Fruit fly (Drosophila melanogaster) whole organism, pupa: ENCODE data around the gene Acer.

Experiments used
- CG10348 ChIP-seq: fragments of 200-800 bp; sonication (Bioruptor generic); IDR thresholded peaks from 2 replicates; pipeline ENCODE4 v1.3.6; 2022; ENCODE audit warnings: missing biosample characterization, missing genetic modification characterization
- CG12605 ChIP-seq: fragments of 200-800 bp; sonication (Bioruptor generic); IDR thresholded peaks from 2 replicates; pipeline ENCODE4 v1.3.6; 2022; ENCODE audit warnings: missing biosample characterization, missing genetic modification characterization
- CG13204 ChIP-seq: fragments of 200-800 bp; sonication (Bioruptor generic); optimal IDR thresholded peaks from 2 replicates; lab custom pipeline; 2018; ENCODE audit warnings: missing biosample characterization, mild to moderate bottlenecking, missing genetic modification characterization, moderate library complexity
- CG14655 ChIP-seq: fragments of 200-800 bp; sonication (Bioruptor generic); optimal IDR thresholded peaks from 3 replicates; lab custom pipeline; 2017; ENCODE audit warnings: mild to moderate bottlenecking, missing biosample characterization, missing genetic modification reagents, missing genetic modification characterization
- CG15710 ChIP-seq: fragments of 200-800 bp; sonication (Bioruptor generic); optimal IDR thresholded peaks from 2 replicates; lab custom pipeline; 2018; ENCODE audit warnings: missing biosample characterization, mild to moderate bottlenecking, missing genetic modification characterization, moderate library complexity
- CG17806 ChIP-seq: fragments of 200-800 bp; sonication (Bioruptor generic); optimal IDR thresholded peaks from 2 replicates; lab custom pipeline; 2018; ENCODE audit warnings: missing biosample characterization, mild to moderate bottlenecking, missing genetic modification characterization, moderate library complexity
- CG32121 ChIP-seq: fragments of 200-800 bp; sonication (Bioruptor generic); IDR thresholded peaks from 2 replicates; pipeline ENCODE4 v1.3.6; 2022; ENCODE audit warnings: missing biosample characterization, missing genetic modification characterization
- CG34367 ChIP-seq: fragments of 200-800 bp; sonication (Bioruptor generic); optimal IDR thresholded peaks from 2 replicates; lab custom pipeline; 2018; ENCODE audit warnings: missing biosample characterization, mild to moderate bottlenecking, missing genetic modification characterization
- CG4496 ChIP-seq: fragments of 200-800 bp; sonication (Bioruptor generic); IDR thresholded peaks from 3 replicates; pipeline ENCODE4 v1.3.6; 2022; ENCODE audit warnings: missing biosample characterization, missing genetic modification characterization
- CG8159 ChIP-seq: fragments of 200-800 bp; sonication (Bioruptor generic); optimal IDR thresholded peaks from 3 replicates; lab custom pipeline; 2018; ENCODE audit warnings: missing biosample characterization, mild to moderate bottlenecking, missing genetic modification characterization, moderate library complexity
- CG9948 ChIP-seq: fragments of 200-800 bp; sonication (Bioruptor generic); optimal IDR thresholded peaks from 2 replicates; lab custom pipeline; 2018; ENCODE audit warnings: missing biosample characterization, mild to moderate bottlenecking, missing genetic modification characterization, moderate library complexity
- D1 ChIP-seq: fragments of 200-800 bp; sonication (Bioruptor generic); optimal IDR thresholded peaks from 2 replicates; lab custom pipeline; 2018; ENCODE audit warnings: missing biosample characterization, mild to moderate bottlenecking, missing genetic modification characterization, moderate library complexity
- EcR ChIP-seq: fragments of 200-800 bp; sonication (Bioruptor generic); optimal IDR thresholded peaks from 3 replicates; lab custom pipeline; 2019; ENCODE audit warnings: missing biosample characterization, missing genetic modification characterization, mild to moderate bottlenecking, moderate library complexity, missing genetic modification reagents
- Ets98B ChIP-seq: fragments of 200-800 bp; sonication (Bioruptor generic); IDR thresholded peaks from 2 replicates; pipeline ENCODE4 v1.3.6; 2022; ENCODE audit warnings: missing biosample characterization, missing genetic modification characterization
- Pif1A ChIP-seq: fragments of 200-800 bp; sonication (Bioruptor generic); optimal IDR thresholded peaks from 3 replicates; lab custom pipeline; 2016; ENCODE audit warnings: missing biosample characterization, missing genetic modification characterization
- Pif1B ChIP-seq: fragments of 200-800 bp; sonication (Bioruptor generic); optimal IDR thresholded peaks from 3 replicates; lab custom pipeline; 2016; ENCODE audit warnings: missing biosample characterization, missing genetic modification characterization
- Snoo ChIP-seq: fragments of 200-800 bp; sonication (Bioruptor generic); optimal IDR thresholded peaks from 3 replicates; lab custom pipeline; 2017; ENCODE audit warnings: missing biosample characterization, mild to moderate bottlenecking, missing genetic modification characterization, inconsistent platforms
- fd96Ca ChIP-seq: fragments of 200-800 bp; sonication (Bioruptor generic); IDR thresholded peaks from 3 replicates; pipeline ENCODE4 v1.3.6; 2022; ENCODE audit warnings: missing biosample characterization, missing genetic modification characterization
- gl ChIP-seq: fragments of 200-800 bp; sonication (Bioruptor generic); optimal IDR thresholded peaks from 2 replicates; lab custom pipeline; 2018; ENCODE audit warnings: missing biosample characterization, mild to moderate bottlenecking, missing genetic modification characterization
- rn ChIP-seq: fragments of 200-800 bp; sonication (Bioruptor generic); IDR thresholded peaks from 2 replicates; pipeline ENCODE4 v1.3.6; 2022; ENCODE audit warnings: missing biosample characterization, missing genetic modification characterization

The Acer gene

dm6 chr2L:8496269-8496668 lies 25.5 kb upstream of the Acer start, which contains the start of gene Bace:
Gene Bace (minus strand): TSS chr2L:8496307.
- TF ChIP-seq Pif1B = no peak
- no peak for TF ChIP-seq Snoo (tag; lab: Kevin White, UChicago)
- no peak for TF ChIP-seq CG12605 (GFP tag; lab: Robert Waterston, UW)
- no peak for TF ChIP-seq CG14655 (GFP tag; lab: Kevin White, UChicago)
- no peak for TF ChIP-seq CG17806 (tag; lab: Kevin White, UChicago)
- TF ChIP-seq Pif1A (GFP tag; lab: Kevin White, UChicago) = no peak
- no peak for TF ChIP-seq CG10348
- TF ChIP-seq CG9948 = no peak
- no peak for TF ChIP-seq rn (GFP tag; lab: Robert Waterston, UW)
- no peak for TF ChIP-seq Ets98B (GFP tag; lab: Robert Waterston, UW)
- no peak for TF ChIP-seq D1 (tag; lab: Kevin White, UChicago)
- no peak for TF ChIP-seq EcR (GFP tag; lab: Kevin White, UChicago)
- no peak for TF ChIP-seq CG13204 (GFP tag; lab: Kevin White, UChicago)
- TF ChIP-seq CG32121 (GFP tag; lab: Robert Waterston, UW) = no peak
- no peak for TF ChIP-seq CG4496 (GFP tag; lab: Robert Waterston, UW)
- TF ChIP-seq fd96Ca (GFP tag; lab: Robert Waterston, UW) = no peak
- no peak for TF ChIP-seq CG34367 (tag; lab: Kevin White, UChicago)
- TF ChIP-seq gl (tag; lab: Kevin White, UChicago) = no peak
- no peak for TF ChIP-seq CG8159 (tag; lab: Kevin White, UChicago)
- TF ChIP-seq CG15710 (tag; lab: Kevin White, UChicago) = no peak
- TF ChIP-seq, all 21 proteins: peak for 0

DNA sequence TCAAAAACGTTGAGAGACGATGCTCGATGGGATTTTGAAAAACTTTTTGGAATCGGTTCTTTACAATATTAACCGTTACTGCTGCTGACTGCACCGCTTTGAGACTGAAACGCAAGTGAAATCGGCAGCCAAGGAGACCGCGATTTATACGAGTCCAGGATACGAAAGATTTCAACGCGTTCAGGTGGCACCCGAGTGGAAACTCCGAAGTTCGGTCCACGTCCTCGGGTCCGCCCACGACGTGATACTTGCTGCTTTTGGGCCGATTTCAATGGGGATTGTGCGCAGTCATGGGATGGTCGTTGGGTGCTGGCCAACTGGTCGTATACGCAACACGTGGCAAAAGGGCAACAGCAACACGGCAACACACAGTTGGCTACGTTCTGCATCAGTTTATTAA lies 15.0 kb upstream of the Acer start, which contains the start of gene Dh31:
Gene Dh31 (minus strand): TSS at position 117 of the 400 bp plus-strand sequence.
- no peak for TF ChIP-seq Ets98B (GFP tag; lab: Robert Waterston, UW)
- TF ChIP-seq Snoo (tag; lab: Kevin White, UChicago) = no peak
- no peak for TF ChIP-seq CG17806 (tag; lab: Kevin White, UChicago)
- TF ChIP-seq CG9948 = no peak
- TF ChIP-seq CG8159 (tag; lab: Kevin White, UChicago) = no peak
- TF ChIP-seq fd96Ca (GFP tag; lab: Robert Waterston, UW) = no peak
- no peak for TF ChIP-seq CG12605 (GFP tag; lab: Robert Waterston, UW)
- TF ChIP-seq, all 21 proteins: peak for 0

DNA sequence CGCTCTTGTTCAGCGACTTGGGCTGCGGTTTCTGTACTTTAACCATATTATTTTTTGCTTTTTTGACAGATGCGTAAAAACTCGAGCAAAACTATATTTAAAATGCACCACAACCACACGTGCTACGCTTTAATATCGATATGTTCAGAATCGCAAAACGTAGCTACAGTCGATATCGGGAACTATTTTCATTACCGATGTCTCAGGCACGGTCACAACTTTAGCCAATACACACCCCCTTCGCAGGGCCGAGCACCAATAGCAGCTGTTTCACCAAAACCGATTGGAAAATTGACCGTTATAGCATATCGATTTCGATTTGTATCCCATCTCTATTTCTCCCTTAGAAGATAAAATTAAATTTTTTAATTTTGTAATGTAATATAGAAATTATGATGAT lies 10.0 kb upstream of the Acer start, which contains the start of gene CG13096:
Gene CG13096 (minus strand): TSS at position 144 of the 400 bp plus-strand sequence.
- no peak for TF ChIP-seq gl (tag; lab: Kevin White, UChicago)
- TF ChIP-seq CG14655 (GFP tag; lab: Kevin White, UChicago) = no peak
- TF ChIP-seq CG8159 (tag; lab: Kevin White, UChicago) = no peak
- TF ChIP-seq CG10348 = no peak
- no peak for TF ChIP-seq CG34367 (tag; lab: Kevin White, UChicago)
- TF ChIP-seq Pif1B = no peak
- TF ChIP-seq CG9948 = no peak
- no peak for TF ChIP-seq fd96Ca (GFP tag; lab: Robert Waterston, UW)
- no peak for TF ChIP-seq CG32121 (GFP tag; lab: Robert Waterston, UW)
- no peak for TF ChIP-seq CG4496 (GFP tag; lab: Robert Waterston, UW)
- no peak for TF ChIP-seq Ets98B (GFP tag; lab: Robert Waterston, UW)
- TF ChIP-seq CG13204 (GFP tag; lab: Kevin White, UChicago) = no peak
- TF ChIP-seq rn (GFP tag; lab: Robert Waterston, UW) = no peak
- no peak for TF ChIP-seq CG15710 (tag; lab: Kevin White, UChicago)
- TF ChIP-seq Pif1A (GFP tag; lab: Kevin White, UChicago) = no peak
- no peak for TF ChIP-seq EcR (GFP tag; lab: Kevin White, UChicago)
- TF ChIP-seq D1 (tag; lab: Kevin White, UChicago) = no peak

dm6 chr2L:8514748-8515147 lies 7.0 kb upstream of the Acer start, which contains the start of the genes CG13097 and PIG-U:
Gene CG13097 (minus strand): TSS chr2L:8514868.
Gene PIG-U (plus strand): TSS chr2L:8515096.
- TF ChIP-seq Snoo (tag; lab: Kevin White, UChicago) = peak; percentile 73
- TF ChIP-seq CG17806 (tag; lab: Kevin White, UChicago) = peak; percentile 61
- peak; percentile 70; the same call in 1 of the 2 replicates for TF ChIP-seq CG32121 (GFP tag; lab: Robert Waterston, UW)
- peak; percentile 79; the same call in 2 of the 3 replicates for TF ChIP-seq fd96Ca (GFP tag; lab: Robert Waterston, UW)
- peak; percentile 72 for TF ChIP-seq CG8159 (tag; lab: Kevin White, UChicago)
- peak; percentile 74 for TF ChIP-seq Ets98B (GFP tag; lab: Robert Waterston, UW)
- no peak for TF ChIP-seq gl (tag; lab: Kevin White, UChicago)
- TF ChIP-seq rn (GFP tag; lab: Robert Waterston, UW) = peak; percentile 37; the same call in 1 of the 2 replicates
- no peak for TF ChIP-seq CG15710 (tag; lab: Kevin White, UChicago)

DNA sequence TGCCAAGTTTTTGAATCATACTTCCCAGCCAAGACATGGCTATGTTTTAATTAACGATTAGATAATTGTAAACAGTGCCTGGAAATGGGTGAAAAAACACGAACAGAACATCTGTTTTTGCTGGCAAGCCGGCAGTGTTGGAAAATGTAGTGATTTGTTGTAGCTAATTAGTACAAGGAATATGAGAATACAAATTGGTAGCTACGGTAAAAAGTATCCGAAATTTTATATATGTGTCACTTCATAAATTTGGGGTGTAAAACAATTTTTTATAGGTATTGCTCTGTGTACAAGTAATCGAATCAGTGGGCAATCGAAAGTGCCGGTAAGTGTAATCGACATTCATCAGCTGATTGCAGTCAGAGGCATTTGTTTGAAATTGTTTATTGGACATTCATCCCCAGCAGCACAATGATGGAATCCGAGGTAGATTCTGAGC lies 4.5 kb upstream of the Acer start, which contains the start of the genes mRpL51 and Uba4:
Gene mRpL51 (minus strand): TSS at position 125 of the 439 bp plus-strand sequence.
Gene Uba4 (plus strand): TSS at position 156 of the 439 bp plus-strand sequence.
- TF ChIP-seq Snoo (tag; lab: Kevin White, UChicago) (no peak), D1 (tag; lab: Kevin White, UChicago) (no peak), CG15710 (tag; lab: Kevin White, UChicago) (peak; percentile 12), fd96Ca (GFP tag; lab: Robert Waterston, UW) (no peak), CG17806 (tag; lab: Kevin White, UChicago) (peak; percentile 9), CG12605 (GFP tag; lab: Robert Waterston, UW) (no peak), CG13204 (GFP tag; lab: Kevin White, UChicago) (no peak), Pif1B (no peak), gl (tag; lab: Kevin White, UChicago) (no peak), CG9948 (no peak)
- TF ChIP-seq, all 21 proteins: peak for 2

DNA sequence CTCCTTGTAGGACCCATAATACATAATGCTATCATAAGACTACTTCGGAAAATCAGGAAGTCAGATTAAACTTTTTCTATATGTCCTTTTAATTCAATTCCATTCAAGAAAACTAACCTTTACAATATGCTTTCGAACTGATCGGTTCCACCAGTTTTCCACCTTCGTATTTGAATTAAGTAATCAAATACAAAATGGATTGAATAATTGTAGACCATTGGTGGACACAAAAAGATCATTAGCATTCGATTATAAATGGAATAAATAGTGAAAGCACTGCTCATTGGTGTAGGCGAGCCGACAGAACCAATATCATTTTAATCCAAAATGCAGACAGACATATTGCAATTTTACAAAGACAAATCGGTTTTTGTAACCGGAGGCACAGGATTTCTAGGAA lies 2.3 kb upstream of the Acer start, which contains the start of gene Sgp:
Gene Sgp (plus strand): TSS at position 301 of the 400 bp plus-strand sequence.
- no peak for TF ChIP-seq CG8159 (tag; lab: Kevin White, UChicago)
